Worm (Caenorhabditis elegans) whole organism, L2 larva: ENCODE measurements around the gene msp-142.

ENCODE experiments used
- egl-27 ChIP-seq: sonication (generic microtip); optimal IDR thresholded peaks from 3 replicates; lab custom pipeline; 2017; ENCODE audit warnings: missing biosample characterization, missing genetic modification reagents, missing genetic modification characterization
- nhr-129 ChIP-seq: fragments of 150-350 bp; optimal IDR thresholded peaks from 2 replicates; lab custom pipeline; 2014; ENCODE audit warnings: missing biosample characterization, missing genetic modification characterization
- snpc-4 ChIP-seq: fragments of 150-350 bp; optimal IDR thresholded peaks from 2 replicates; lab custom pipeline; 2014; ENCODE audit warnings: missing biosample characterization, missing genetic modification characterization

DNA sequence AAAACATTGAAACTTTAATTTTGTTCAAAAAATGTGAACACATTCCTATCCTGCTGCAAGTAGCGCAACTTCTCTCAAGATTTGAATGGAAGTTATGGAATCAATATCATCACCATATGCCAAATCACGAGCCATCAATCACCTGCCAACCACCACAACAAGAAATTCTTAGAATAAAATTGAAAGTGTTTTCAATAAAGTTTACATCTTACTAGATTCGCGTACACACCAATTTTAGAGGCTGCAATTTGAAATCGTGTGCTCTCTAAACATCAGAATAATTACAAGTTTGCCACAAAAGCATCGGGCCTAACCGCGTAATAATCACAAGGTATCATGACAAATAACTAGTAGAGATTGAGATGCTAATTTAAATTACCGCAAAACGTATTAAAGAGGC lies 22.8 kb upstream of the msp-142 start:
- TF ChIP-seq egl-27 (tag; lab: Kevin White, UChicago) (no peak), snpc-4 (tag; lab: Kevin White, UChicago) (no peak), nhr-129 (tag; lab: Kevin White, UChicago) (no peak)
